Fruit fly (Drosophila melanogaster) whole organism, embryonic: ENCODE measurements around the gene CG32099.

Source experiments
- Abd-B ChIP-seq: fragments of 200-800 bp; sonication (Bioruptor generic); optimal IDR thresholded peaks from 2 replicates; lab custom pipeline; 2018; ENCODE audit warnings: missing biosample characterization, mild to moderate bottlenecking, missing genetic modification characterization, moderate library complexity
- Asciz ChIP-seq: fragments of 200-800 bp; sonication (Bioruptor generic); optimal IDR thresholded peaks from 2 replicates; lab custom pipeline; 2017; ENCODE audit warnings: missing biosample characterization, mild to moderate bottlenecking, missing genetic modification characterization, missing genetic modification reagents
- Atf6 ChIP-seq: fragments of 200-800 bp; sonication (Bioruptor generic); IDR thresholded peaks from 2 replicates; pipeline ENCODE4 v1.3.6; 2022; ENCODE audit warnings: missing biosample characterization, missing genetic modification characterization
- Bgb ChIP-seq: fragments of 200-800 bp; sonication (Bioruptor generic); IDR thresholded peaks from 2 replicates; pipeline ENCODE4 v1.3.6; 2022; ENCODE audit warnings: missing biosample characterization, missing genetic modification characterization; ENCODE audit not compliant: partially characterized antibody
- CG10147 ChIP-seq: fragments of 200-800 bp; sonication (Bioruptor generic); optimal IDR thresholded peaks from 2 replicates; lab custom pipeline; 2019; ENCODE audit warnings: missing biosample characterization, mild to moderate bottlenecking, missing genetic modification characterization, moderate library complexity
- CG10654 ChIP-seq: fragments of 200-800 bp; sonication (Bioruptor generic); optimal IDR thresholded peaks from 2 replicates; lab custom pipeline; 2016; ENCODE audit warnings: missing biosample characterization, missing genetic modification characterization
- CG10979 ChIP-seq: fragments of 200-800 bp; sonication (Bioruptor generic); optimal IDR thresholded peaks from 2 replicates; lab custom pipeline; 2018; ENCODE audit warnings: missing biosample characterization, mild to moderate bottlenecking, missing genetic modification characterization, moderate library complexity
- CG12071 ChIP-seq: fragments of 200-800 bp; sonication (Bioruptor generic); optimal IDR thresholded peaks from 3 replicates; lab custom pipeline; 2018; ENCODE audit warnings: missing biosample characterization, mild to moderate bottlenecking, missing genetic modification characterization
- CG13287 ChIP-seq: fragments of 200-800 bp; sonication (Bioruptor generic); IDR thresholded peaks from 2 replicates; pipeline ENCODE4 v1.3.6; 2022; ENCODE audit warnings: missing biosample characterization, missing genetic modification characterization; ENCODE audit not compliant: partially characterized antibody
- CG14014 ChIP-seq: fragments of 200-800 bp; sonication (Bioruptor generic); IDR thresholded peaks from 2 replicates; pipeline ENCODE4 v1.3.6; 2022; ENCODE audit warnings: missing biosample characterization, missing genetic modification characterization
- CG18476 ChIP-seq: fragments of 200-800 bp; sonication (Bioruptor generic); optimal IDR thresholded peaks from 2 replicates; lab custom pipeline; 2016; ENCODE audit warnings: missing biosample characterization, mild to moderate bottlenecking, missing genetic modification characterization
- CG18599 ChIP-seq: fragments of 200-800 bp; sonication (Bioruptor generic); optimal IDR thresholded peaks from 3 replicates; lab custom pipeline; 2017; ENCODE audit warnings: missing biosample characterization, missing genetic modification characterization, mild to moderate bottlenecking, moderate library complexity, missing genetic modification reagents
- CG18764 ChIP-seq: fragments of 200-800 bp; sonication (Bioruptor generic); optimal IDR thresholded peaks from 3 replicates; lab custom pipeline; 2016; ENCODE audit warnings: missing biosample characterization, missing genetic modification characterization
- CG2712 ChIP-seq: fragments of 200-800 bp; optimal IDR thresholded peaks from 3 replicates; lab custom pipeline; 2019; ENCODE audit warnings: missing biosample characterization, mild to moderate bottlenecking, missing genetic modification characterization, moderate library complexity
- CG30403 ChIP-seq: fragments of 200-800 bp; sonication (Bioruptor generic); optimal IDR thresholded peaks from 3 replicates; lab custom pipeline; 2016; ENCODE audit warnings: missing biosample characterization, missing genetic modification characterization
- CG31224 ChIP-seq: fragments of 200-800 bp; sonication (Bioruptor generic); IDR thresholded peaks from 2 replicates; pipeline ENCODE4 v1.3.6; 2022; ENCODE audit warnings: missing biosample characterization, missing genetic modification characterization
- CG31441 ChIP-seq: fragments of 200-800 bp; sonication (Bioruptor generic); IDR thresholded peaks from 2 replicates; pipeline ENCODE4 v1.3.6; 2022; ENCODE audit warnings: missing biosample characterization, missing genetic modification characterization
- CG3838 ChIP-seq: fragments of 200-800 bp; sonication (Bioruptor generic); optimal IDR thresholded peaks from 3 replicates; lab custom pipeline; 2016; ENCODE audit warnings: missing biosample characterization, missing genetic modification characterization
- CG4328 ChIP-seq: fragments of 200-800 bp; sonication (Bioruptor generic); optimal IDR thresholded peaks from 3 replicates; lab custom pipeline; 2017; ENCODE audit warnings: missing biosample characterization, missing genetic modification reagents, missing genetic modification characterization
- CG4360 ChIP-seq: fragments of 200-800 bp; sonication (Bioruptor generic); IDR thresholded peaks from 2 replicates; pipeline ENCODE4 v1.3.6; 2022; ENCODE audit warnings: missing biosample characterization, missing genetic modification characterization
- CG4617 ChIP-seq: fragments of 200-800 bp; sonication (Bioruptor generic); optimal IDR thresholded peaks from 3 replicates; lab custom pipeline; 2016; ENCODE audit warnings: missing biosample characterization, missing genetic modification characterization, borderline replicate concordance
- CG4730 ChIP-seq: fragments of 200-800 bp; sonication (Bioruptor generic); IDR thresholded peaks from 2 replicates; pipeline ENCODE4 v1.3.6; 2022; ENCODE audit warnings: missing biosample characterization, missing genetic modification characterization
- CG6683 ChIP-seq: fragments of 200-800 bp; sonication (Bioruptor generic); optimal IDR thresholded peaks from 2 replicates; lab custom pipeline; 2017; ENCODE audit warnings: missing biosample characterization, mild to moderate bottlenecking, missing genetic modification characterization, missing genetic modification reagents
- CG8089 ChIP-seq: fragments of 200-800 bp; sonication (Bioruptor generic); optimal IDR thresholded peaks from 3 replicates; lab custom pipeline; 2016; ENCODE audit warnings: missing biosample characterization, missing genetic modification characterization
- CG8388 ChIP-seq: fragments of 200-800 bp; sonication (Bioruptor generic); optimal IDR thresholded peaks from 2 replicates; lab custom pipeline; 2019; ENCODE audit warnings: missing biosample characterization, mild to moderate bottlenecking, missing genetic modification characterization, moderate library complexity
- Deaf1 ChIP-seq: fragments of 200-800 bp; optimal IDR thresholded peaks from 3 replicates; lab custom pipeline; 2019; ENCODE audit warnings: missing biosample characterization, mild to moderate bottlenecking, missing genetic modification characterization, moderate library complexity
- GATAe ChIP-seq: fragments of 200-800 bp; sonication (Bioruptor generic); conservative IDR thresholded peaks from 2 replicates; pipeline ENCODE4 v1.3.6; 2022; ENCODE audit warnings: missing biosample characterization, missing genetic modification characterization
- Jarid2 ChIP-seq: fragments of 200-800 bp; sonication (Bioruptor generic); optimal IDR thresholded peaks from 3 replicates; lab custom pipeline; 2017; ENCODE audit warnings: mild to moderate bottlenecking, missing biosample characterization, missing genetic modification reagents, missing genetic modification characterization
- Nf-YA ChIP-seq: fragments of 200-800 bp; sonication (Bioruptor generic); IDR thresholded peaks from 2 replicates; pipeline ENCODE4 v1.3.6; 2022; ENCODE audit warnings: missing biosample characterization, missing genetic modification characterization
- Nf-YC ChIP-seq: fragments of 200-800 bp; optimal IDR thresholded peaks from 3 replicates; lab custom pipeline; 2019; ENCODE audit warnings: missing biosample characterization, mild to moderate bottlenecking, missing genetic modification characterization, moderate library complexity
- Poxn ChIP-seq: fragments of 200-800 bp; sonication (Bioruptor generic); IDR thresholded peaks from 2 replicates; pipeline ENCODE4 v1.3.6; 2022; ENCODE audit warnings: missing biosample characterization, missing genetic modification characterization
- Xrp1 ChIP-seq: fragments of 200-800 bp; sonication (Bioruptor generic); IDR thresholded peaks from 2 replicates; pipeline ENCODE4 v1.3.6; 2022; ENCODE audit warnings: missing biosample characterization, missing genetic modification characterization
- ap ChIP-seq: fragments of 200-800 bp; sonication (Bioruptor generic); IDR thresholded peaks from 2 replicates; pipeline ENCODE4 v1.3.6; 2022; ENCODE audit warnings: missing biosample characterization, missing genetic modification characterization
- br ChIP-seq: fragments of >200 bp; optimal IDR thresholded peaks from 2 replicates; lab custom pipeline; 2017
- ewg ChIP-seq: fragments of 200-800 bp; sonication (Bioruptor generic); optimal IDR thresholded peaks from 3 replicates; lab custom pipeline; 2017; ENCODE audit warnings: mild to moderate bottlenecking, missing biosample characterization, missing genetic modification reagents, missing genetic modification characterization
- fru ChIP-seq: fragments of >200 bp; optimal IDR thresholded peaks from 2 replicates; lab custom pipeline; 2017
- ftz-f1 ChIP-seq: fragments of 200-800 bp; sonication (Bioruptor generic); optimal IDR thresholded peaks from 2 replicates; lab custom pipeline; 2016; ENCODE audit warnings: missing biosample characterization, missing genetic modification characterization
- fu2 ChIP-seq: fragments of 200-800 bp; sonication (Bioruptor generic); optimal IDR thresholded peaks from 2 replicates; lab custom pipeline; 2016; ENCODE audit warnings: missing biosample characterization, missing genetic modification characterization
- gcm ChIP-seq: fragments of 200-800 bp; sonication (Bioruptor generic); optimal IDR thresholded peaks from 2 replicates; lab custom pipeline; 2019; ENCODE audit warnings: missing biosample characterization, mild to moderate bottlenecking, missing genetic modification characterization, moderate library complexity
- h ChIP-seq: fragments of >200 bp; optimal IDR thresholded peaks from 2 replicates; lab custom pipeline; 2017
- knrl ChIP-seq: fragments of 200-800 bp; sonication (Bioruptor generic); IDR thresholded peaks from 3 replicates; pipeline ENCODE4 v1.3.6; 2022; ENCODE audit warnings: missing biosample characterization, missing genetic modification characterization; ENCODE audit not compliant: partially characterized antibody
- nau ChIP-seq: fragments of 200-800 bp; sonication (Bioruptor generic); optimal IDR thresholded peaks from 3 replicates; lab custom pipeline; 2017; ENCODE audit warnings: missing biosample characterization, mild to moderate bottlenecking, missing genetic modification characterization, missing genetic modification reagents
- nerfin-1 ChIP-seq: fragments of 200-800 bp; sonication (Bioruptor generic); optimal IDR thresholded peaks from 3 replicates; lab custom pipeline; 2019; ENCODE audit warnings: missing biosample characterization, mild to moderate bottlenecking, missing genetic modification characterization, moderate library complexity
- odd ChIP-seq: fragments of 200-800 bp; sonication (Bioruptor generic); optimal IDR thresholded peaks from 2 replicates; lab custom pipeline; 2017; ENCODE audit warnings: missing biosample characterization, mild to moderate bottlenecking, missing genetic modification characterization
- otp ChIP-seq: fragments of 200-800 bp; sonication (Bioruptor generic); IDR thresholded peaks from 3 replicates; pipeline ENCODE4, ENCODE4 v1.3.6; 2022; ENCODE audit warnings: missing biosample characterization, missing genetic modification characterization
- scrt ChIP-seq: fragments of 200-800 bp; sonication (Bioruptor generic); optimal IDR thresholded peaks from 2 replicates; lab custom pipeline; 2018; ENCODE audit warnings: missing biosample characterization, mild to moderate bottlenecking, missing genetic modification characterization, moderate library complexity
- sens ChIP-seq: fragments of 200-800 bp; sonication (Bioruptor generic); peaks from one replicate; lab custom pipeline; 2016; ENCODE audit warnings: missing biosample characterization, missing genetic modification characterization
- sob ChIP-seq: fragments of 200-800 bp; sonication (Bioruptor generic); IDR thresholded peaks from 2 replicates; pipeline ENCODE4 v1.3.6; 2022; ENCODE audit warnings: missing biosample characterization, missing genetic modification characterization
- tgo ChIP-seq: fragments of 200-800 bp; sonication (Bioruptor generic); IDR thresholded peaks from 3 replicates; pipeline ENCODE4 v1.3.6; 2022; ENCODE audit warnings: missing biosample characterization, missing genetic modification characterization
- trh ChIP-seq: fragments of 200-800 bp; sonication (Bioruptor generic); optimal IDR thresholded peaks from 2 replicates; lab custom pipeline; 2016; ENCODE audit warnings: missing biosample characterization, missing genetic modification characterization
- tx ChIP-seq: fragments of 200-800 bp; sonication (Bioruptor generic); optimal IDR thresholded peaks from 2 replicates; lab custom pipeline; 2016; ENCODE audit warnings: missing biosample characterization, missing genetic modification characterization
- unc-4 ChIP-seq: fragments of 200-800 bp; sonication (Bioruptor generic); IDR thresholded peaks from 2 replicates; pipeline ENCODE4 v1.3.6; 2022; ENCODE audit warnings: missing biosample characterization, missing genetic modification characterization; ENCODE audit not compliant: partially characterized antibody

CG32099 gene

DNA sequence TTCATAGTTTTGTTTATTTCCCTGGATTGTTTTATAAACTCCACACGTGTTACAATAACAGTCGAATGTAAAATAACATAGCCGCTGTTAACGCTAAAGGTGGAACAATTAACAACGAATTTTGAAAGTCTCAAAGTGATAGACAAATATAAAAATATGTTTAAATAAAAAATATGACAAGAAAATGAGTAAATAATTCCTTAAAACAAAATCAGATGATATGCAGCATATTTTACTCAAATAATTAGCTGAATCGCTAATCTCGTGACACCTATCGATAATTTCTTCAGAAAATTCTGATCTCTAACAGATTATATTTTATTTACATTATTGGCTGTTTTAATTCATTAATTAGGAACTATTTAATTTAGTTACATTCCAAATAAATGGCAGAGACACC lies 12.4 kb upstream of the CG32099 start, which contains the start of the genes CG5645 and Atg12 (continued):
- peak; percentile 10 for TF ChIP-seq CG10147 (GFP tag; lab: Kevin White, UChicago)
- TF ChIP-seq CG2712, result peak; percentile 80
- no peak for TF ChIP-seq CG31224 (GFP tag; lab: Robert Waterston, UW)
- no peak for TF ChIP-seq nau (GFP tag; lab: Kevin White, UChicago)
- no peak for TF ChIP-seq Poxn (GFP tag; lab: Robert Waterston, UW)
- TF ChIP-seq Asciz (GFP tag; lab: Kevin White, UChicago), result no peak
- no peak for TF ChIP-seq CG6683
- TF ChIP-seq CG10979 (tag; lab: Kevin White, UChicago), result peak; percentile 74
- peak; percentile 70 for TF ChIP-seq CG18599 (GFP tag; lab: Kevin White, UChicago)
- peak; percentile 61; the same call in 1 of the 2 replicates for TF ChIP-seq Atf6 (GFP tag; lab: Robert Waterston, UW)
- TF ChIP-seq ap (GFP tag; lab: Robert Waterston, UW), result no peak
- peak; percentile 66 for TF ChIP-seq CG31441 (GFP tag; lab: Robert Waterston, UW)
- TF ChIP-seq odd (GFP tag; lab: Kevin White, UChicago), result no peak
- peak; percentile 84 for TF ChIP-seq knrl (GFP tag; lab: Robert Waterston, UW)
- TF ChIP-seq nerfin-1, result peak; percentile 10
- peak; percentile 24 for TF ChIP-seq Deaf1
- no peak for TF ChIP-seq Jarid2 (GFP tag; lab: Kevin White, UChicago)
- TF ChIP-seq Bgb (GFP tag; lab: Robert Waterston, UW), result peak; percentile 77
- peak; percentile 70 for TF ChIP-seq Abd-B (GFP tag; lab: Kevin White, UChicago)
- 0 out of 2 replicates have a peak, but pooled peaks have one; percentile 28 for TF ChIP-seq GATAe (GFP tag; lab: Robert Waterston, UW)
- peak; percentile 48 for TF ChIP-seq CG4730 (GFP tag; lab: Robert Waterston, UW)
- no peak for TF ChIP-seq CG8089 (GFP tag; lab: Kevin White, UChicago)
- no peak for TF ChIP-seq otp (GFP tag; lab: Robert Waterston, UW)
- peak; percentile 49 for TF ChIP-seq CG4328 (GFP tag; lab: Kevin White, UChicago)
- peak; percentile 81 for TF ChIP-seq CG4617 (GFP tag; lab: Kevin White, UChicago)
- no peak for TF ChIP-seq scrt (GFP tag; lab: Kevin White, UChicago)
- TF ChIP-seq trh (GFP tag; lab: Kevin White, UChicago), result no peak
- TF ChIP-seq sob (GFP tag; lab: Robert Waterston, UW), result peak; percentile 76
- peak; percentile 78 for TF ChIP-seq sens
- peak; percentile 41 for TF ChIP-seq CG10654 (GFP tag; lab: Kevin White, UChicago)
- no peak for TF ChIP-seq fru
- peak; percentile 85 for TF ChIP-seq unc-4 (GFP tag; lab: Robert Waterston, UW)
- TF ChIP-seq gcm (GFP tag; lab: Kevin White, UChicago), result peak; percentile 56
- no peak for TF ChIP-seq h (lab: Kevin White, UChicago)
- TF ChIP-seq fu2 (GFP tag; lab: Kevin White, UChicago), result no peak
- TF ChIP-seq CG4360 (GFP tag; lab: Robert Waterston, UW), result no peak
- peak; percentile 64 for TF ChIP-seq CG8388 (GFP tag; lab: Kevin White, UChicago)
- TF ChIP-seq ewg (GFP tag; lab: Kevin White, UChicago), result no peak
- peak; percentile 93 for TF ChIP-seq CG13287 (GFP tag; lab: Robert Waterston, UW)
- TF ChIP-seq CG30403 (GFP tag; lab: Kevin White, UChicago), result peak; percentile 77
- peak; percentile 69 for TF ChIP-seq Xrp1 (GFP tag; lab: Robert Waterston, UW)
- TF ChIP-seq Nf-YC (tag; lab: Kevin White, UChicago), result peak; percentile 59
- no peak for TF ChIP-seq br (lab: Kevin White, UChicago)
- TF ChIP-seq CG14014 (GFP tag; lab: Robert Waterston, UW), result peak; percentile 25; the same call in 1 of the 2 replicates
- peak; percentile 61 for TF ChIP-seq CG18476 (GFP tag; lab: Kevin White, UChicago)
- no peak for TF ChIP-seq CG12071 (GFP tag; lab: Kevin White, UChicago)
- no peak for TF ChIP-seq CG3838 (GFP tag; lab: Kevin White, UChicago)
- TF ChIP-seq tx (GFP tag; lab: Kevin White, UChicago), result no peak
- no peak for TF ChIP-seq ftz-f1
- TF ChIP-seq tgo (GFP tag; lab: Robert Waterston, UW), result peak; percentile 65; the same call in 2 of the 3 replicates
- TF ChIP-seq Nf-YA (GFP tag; lab: Robert Waterston, UW), result peak; percentile 21; the same call in 1 of the 2 replicates
- TF ChIP-seq CG18764 (GFP tag; lab: Kevin White, UChicago), result peak; percentile 58
